Worm (Caenorhabditis elegans): ENCODE measurements around the gene dmsr-4.

Gene dmsr-4

ce11 chrII:356969-357368, at the start of gene dmsr-4:
Gene dmsr-4 (minus strand): TSS chrII:357069.
- TF ChIP-seq flt-1 (GFP tag; IDR thresholded peaks at IDR 0.05) (no peak), tab-1 (GFP tag; IDR thresholded peaks at IDR 0.05) (no peak), ref-1 (GFP tag; conservative IDR thresholded peaks at IDR 0.05) (no peak), med-1 (GFP tag; optimal IDR thresholded peaks at IDR 0.05; ENCODE audit: insufficient read depth) (no peak), cog-1 (tag; optimal IDR thresholded peaks at IDR 0.05) (no peak), klf-2 (GFP tag; conservative IDR thresholded peaks at IDR 0.05) (no peak), ztf-29 (GFP tag; IDR thresholded peaks at IDR 0.05) (no peak), T22C8.4 (GFP tag; IDR thresholded peaks at IDR 0.05) (no peak), ztf-23 (GFP tag; IDR thresholded peaks at IDR 0.05) (no peak)

DNA sequence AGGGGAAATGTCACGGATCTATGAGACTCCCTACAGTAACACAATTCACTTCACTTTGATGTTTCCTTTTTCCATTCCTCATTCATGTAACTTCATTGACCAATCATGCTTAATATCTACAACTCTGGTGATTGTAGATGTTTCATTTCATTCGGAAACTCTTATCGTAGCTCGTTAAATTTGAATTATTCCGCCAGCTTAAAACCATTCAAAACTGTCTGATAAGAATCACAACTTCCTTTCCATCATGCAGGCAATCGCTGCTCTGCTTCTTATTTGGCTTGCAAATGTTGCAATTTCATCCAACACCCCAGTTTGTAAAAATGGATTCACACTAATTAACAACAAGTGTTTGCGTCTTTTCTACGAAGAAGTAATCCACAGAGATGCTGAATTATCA, 45.6 kb upstream of the dmsr-4 start, which contains the start of gene clec-10:
Gene clec-10 (plus strand): TSS at position 244 of the 400 bp plus-strand sequence.
- no peak for TF ChIP-seq klf-2 (GFP tag; conservative IDR thresholded peaks at IDR 0.05)
- no peak for TF ChIP-seq tab-1 (GFP tag; IDR thresholded peaks at IDR 0.05)
- no peak for TF ChIP-seq ztf-23 (GFP tag; IDR thresholded peaks at IDR 0.05)
- TF ChIP-seq cog-1 (tag; optimal IDR thresholded peaks at IDR 0.05), result no peak
- no peak for TF ChIP-seq ref-1 (GFP tag; conservative IDR thresholded peaks at IDR 0.05)
- TF ChIP-seq med-1 (GFP tag; optimal IDR thresholded peaks at IDR 0.05; ENCODE audit: insufficient read depth), result no peak
- no peak for TF ChIP-seq flt-1 (GFP tag; IDR thresholded peaks at IDR 0.05)
- TF ChIP-seq T22C8.4 (GFP tag; IDR thresholded peaks at IDR 0.05), result no peak
- no peak for TF ChIP-seq ztf-29 (GFP tag; IDR thresholded peaks at IDR 0.05)

- TF ChIP-seq ref-1 (GFP tag; conservative IDR thresholded peaks at IDR 0.05) (no peak), T22C8.4 (GFP tag; IDR thresholded peaks at IDR 0.05) (no peak), ztf-29 (GFP tag; IDR thresholded peaks at IDR 0.05) (no peak)
Observed at ce11 chrII:401211-401610, 44.3 kb upstream of the dmsr-4 start.

DNA sequence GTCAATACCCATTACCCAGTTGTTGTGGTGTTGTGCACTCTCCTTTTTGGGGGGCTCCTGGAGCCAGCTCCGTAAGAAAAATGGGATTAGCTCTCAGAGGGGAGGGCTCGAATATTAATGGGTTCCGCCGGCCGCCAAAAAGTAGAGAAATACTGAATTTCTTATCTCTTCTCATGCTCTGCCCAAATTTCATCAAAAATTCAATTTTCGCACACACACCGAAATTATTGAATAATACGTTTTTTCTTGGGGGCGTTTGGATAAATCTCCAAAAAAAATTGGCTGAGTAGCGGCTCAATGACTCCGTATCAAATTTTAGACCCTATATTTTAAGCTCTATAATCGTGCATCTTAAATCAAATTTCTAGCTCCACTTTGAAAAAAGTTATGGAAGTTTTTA, 43.3 kb upstream of the dmsr-4 start:
- TF ChIP-seq ref-1 (GFP tag; conservative IDR thresholded peaks at IDR 0.05), result no peak
- no peak for TF ChIP-seq ztf-29 (GFP tag; IDR thresholded peaks at IDR 0.05)
- no peak for TF ChIP-seq tab-1 (GFP tag; IDR thresholded peaks at IDR 0.05)
- TF ChIP-seq cog-1 (tag; optimal IDR thresholded peaks at IDR 0.05), result no peak
- TF ChIP-seq klf-2 (GFP tag; conservative IDR thresholded peaks at IDR 0.05), result no peak
- no peak for TF ChIP-seq flt-1 (GFP tag; IDR thresholded peaks at IDR 0.05)
- TF ChIP-seq T22C8.4 (GFP tag; IDR thresholded peaks at IDR 0.05), result no peak
- no peak for TF ChIP-seq med-1 (GFP tag; optimal IDR thresholded peaks at IDR 0.05; ENCODE audit: insufficient read depth)
- TF ChIP-seq ztf-23 (GFP tag; IDR thresholded peaks at IDR 0.05), result no peak

- no peak for TF ChIP-seq tab-1 (GFP tag; IDR thresholded peaks at IDR 0.05)
- no peak for TF ChIP-seq ztf-29 (GFP tag; IDR thresholded peaks at IDR 0.05)
- TF ChIP-seq T22C8.4 (GFP tag; IDR thresholded peaks at IDR 0.05), result no peak
- no peak for TF ChIP-seq ref-1 (GFP tag; conservative IDR thresholded peaks at IDR 0.05)
- no peak for TF ChIP-seq klf-2 (GFP tag; conservative IDR thresholded peaks at IDR 0.05)
- no peak for TF ChIP-seq flt-1 (GFP tag; IDR thresholded peaks at IDR 0.05)
- TF ChIP-seq ztf-23 (GFP tag; IDR thresholded peaks at IDR 0.05), result no peak
- no peak for TF ChIP-seq cog-1 (tag; optimal IDR thresholded peaks at IDR 0.05)
- TF ChIP-seq med-1 (GFP tag; optimal IDR thresholded peaks at IDR 0.05; ENCODE audit: insufficient read depth), result no peak
Observed at ce11 chrII:399321-399720, 42.5 kb upstream of the dmsr-4 start, which contains the start of gene C03H5.6. Gene C03H5.6 (minus strand): TSS chrII:399421.

- TF ChIP-seq klf-2 (GFP tag; conservative IDR thresholded peaks at IDR 0.05) (no peak), ztf-29 (GFP tag; IDR thresholded peaks at IDR 0.05) (no peak), med-1 (GFP tag; optimal IDR thresholded peaks at IDR 0.05; ENCODE audit: insufficient read depth) (no peak), ref-1 (GFP tag; conservative IDR thresholded peaks at IDR 0.05) (no peak), cog-1 (tag; optimal IDR thresholded peaks at IDR 0.05) (no peak)
Observed at ce11 chrII:388533-388932, 31.7 kb upstream of the dmsr-4 start, which contains the start of gene nstp-4. Gene nstp-4 (plus strand): TSS chrII:388833.

- no peak for TF ChIP-seq med-1 (GFP tag; optimal IDR thresholded peaks at IDR 0.05; ENCODE audit: insufficient read depth)
- no peak for TF ChIP-seq ztf-29 (GFP tag; IDR thresholded peaks at IDR 0.05)
- no peak for TF ChIP-seq ref-1 (GFP tag; conservative IDR thresholded peaks at IDR 0.05)
- TF ChIP-seq cog-1 (tag; optimal IDR thresholded peaks at IDR 0.05), result no peak
- no peak for TF ChIP-seq T22C8.4 (GFP tag; IDR thresholded peaks at IDR 0.05)
- no peak for TF ChIP-seq klf-2 (GFP tag; conservative IDR thresholded peaks at IDR 0.05)
- TF ChIP-seq tab-1 (GFP tag; IDR thresholded peaks at IDR 0.05), result no peak
Observed at ce11 chrII:387844-388355, 31.0 kb upstream of the dmsr-4 start.

ce11 chrII:385957-386356, 29.1 kb upstream of the dmsr-4 start, which contains the start of gene C03H5.3:
Gene C03H5.3 (plus strand): TSS chrII:386088.
- TF ChIP-seq med-1 (GFP tag; optimal IDR thresholded peaks at IDR 0.05; ENCODE audit: insufficient read depth), result no peak
- TF ChIP-seq ref-1 (GFP tag; conservative IDR thresholded peaks at IDR 0.05), result no peak
- TF ChIP-seq T22C8.4 (GFP tag; IDR thresholded peaks at IDR 0.05), result no peak
- TF ChIP-seq ztf-23 (GFP tag; IDR thresholded peaks at IDR 0.05), result no peak
- no peak for TF ChIP-seq klf-2 (GFP tag; conservative IDR thresholded peaks at IDR 0.05)
- TF ChIP-seq ztf-29 (GFP tag; IDR thresholded peaks at IDR 0.05), result no peak
- TF ChIP-seq tab-1 (GFP tag; IDR thresholded peaks at IDR 0.05), result no peak
- no peak for TF ChIP-seq cog-1 (tag; optimal IDR thresholded peaks at IDR 0.05)
- TF ChIP-seq flt-1 (GFP tag; IDR thresholded peaks at IDR 0.05), result no peak

- no peak for TF ChIP-seq klf-2 (GFP tag; conservative IDR thresholded peaks at IDR 0.05)
- no peak for TF ChIP-seq ref-1 (GFP tag; conservative IDR thresholded peaks at IDR 0.05)
- TF ChIP-seq cog-1 (tag; optimal IDR thresholded peaks at IDR 0.05), result no peak
Observed at ce11 chrII:385258-385657, 28.4 kb upstream of the dmsr-4 start, which contains the start of gene C03H5.5. Gene C03H5.5 (minus strand): TSS chrII:385358.

ce11 chrII:379935-380334, 23.1 kb upstream of the dmsr-4 start, which contains the start of gene C03H5.7:
Gene C03H5.7 (plus strand): TSS chrII:380235.
- TF ChIP-seq klf-2 (GFP tag; conservative IDR thresholded peaks at IDR 0.05) (no peak), med-1 (GFP tag; optimal IDR thresholded peaks at IDR 0.05; ENCODE audit: insufficient read depth) (no peak), flt-1 (GFP tag; IDR thresholded peaks at IDR 0.05) (no peak), ref-1 (GFP tag; conservative IDR thresholded peaks at IDR 0.05) (no peak)
